Worm (Caenorhabditis elegans) whole organism, young adult: Measurements from ENCODE around the gene C24H12.4.

Experiments
- hrde-1 ChIP-seq: sonication (generic microtip); optimal IDR thresholded peaks from 2 replicates; lab custom pipeline; 2016; ENCODE audit warnings: missing genetic modification characterization, mild to moderate bottlenecking, missing compliant biosample characterization, moderate library complexity, missing genotype, missing genetic modification reagents, borderline replicate concordance
- sdz-38 ChIP-seq: sonication (generic microtip); optimal IDR thresholded peaks from 2 replicates; lab custom pipeline; 2016; ENCODE audit warnings: missing genotype, missing genetic modification characterization, missing compliant biosample characterization

DNA sequence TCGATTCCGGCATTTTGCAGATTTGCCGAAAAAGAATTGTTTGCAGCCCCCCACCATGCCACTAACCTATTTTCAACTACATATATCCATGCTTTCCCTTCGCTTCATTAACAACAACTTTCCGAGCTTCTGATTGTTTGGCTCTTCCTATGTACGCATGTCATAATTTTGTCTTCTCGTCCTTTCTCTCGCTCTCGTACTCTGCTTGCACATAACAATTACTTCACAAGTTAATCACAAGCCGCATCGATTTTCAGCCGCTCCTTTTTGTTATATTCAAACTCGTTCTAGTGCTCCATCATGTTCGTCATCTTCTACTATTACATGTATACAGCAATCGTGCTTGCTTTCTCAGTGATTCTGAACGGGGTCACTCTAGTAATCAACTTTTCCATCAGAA lies 32.7 kb upstream of the C24H12.4 start, which contains the start of gene C03H5.9:
- TF ChIP-seq hrde-1 (no peak), sdz-38 (tag; lab: Kevin White, UChicago) (no peak)
